Worm (Caenorhabditis elegans) whole organism, L1 larva: ENCODE measurements around the gene clh-3.

ENCODE experiments used
- C16A3.4 ChIP-seq: fragments of 150-350 bp; optimal IDR thresholded peaks from 2 replicates; lab custom pipeline; 2014; ENCODE audit warnings: missing biosample characterization, missing genetic modification characterization
- ceh-82 ChIP-seq, 3 experiments: fragments of 150-350 bp in 1 of 3; sonication (generic microtip) in 2 of 3; optimal IDR thresholded peaks; 2 replicates each; lab custom pipeline; 2014 to 2017; ENCODE audit warnings: missing biosample characterization in 3 of 3, missing genetic modification characterization in 3 of 3
- ces-1 ChIP-seq: fragments of 150-350 bp; optimal IDR thresholded peaks from 2 replicates; lab custom pipeline; 2014; ENCODE audit warnings: missing biosample characterization, missing genetic modification reagents, missing genetic modification characterization
- elt-3 ChIP-seq, 6 experiments: fragments of 150-350 bp in 1 of 6; sonication (generic microtip); optimal IDR thresholded peaks; 2 replicates each; lab custom pipeline; 2017 to 2018; ENCODE audit warnings: missing biosample characterization in 6 of 6, missing genetic modification characterization in 6 of 6, inconsistent platforms in 1 of 6
- lin-13 ChIP-seq: fragments of 150-350 bp; optimal IDR thresholded peaks from 2 replicates; lab custom pipeline; 2014; ENCODE audit warnings: missing biosample characterization, missing genetic modification reagents, missing genetic modification characterization
- lsy-2 ChIP-seq, 2 experiments: fragments of 150-350 bp; optimal IDR thresholded peaks; 2 replicates each; lab custom pipeline; 2014; ENCODE audit warnings: missing biosample characterization in 2 of 2, missing genetic modification characterization in 2 of 2
- nhr-12 ChIP-seq: sonication (generic microtip); optimal IDR thresholded peaks from 2 replicates; lab custom pipeline; 2017; ENCODE audit warnings: missing biosample characterization, missing genetic modification characterization
- nhr-237 ChIP-seq: fragments of 150-350 bp; optimal IDR thresholded peaks from 2 replicates; lab custom pipeline; 2014; ENCODE audit warnings: missing biosample characterization, missing genetic modification characterization
- nhr-71 ChIP-seq: sonication (generic microtip); optimal IDR thresholded peaks from 2 replicates; lab custom pipeline; 2016; ENCODE audit warnings: mild to moderate bottlenecking, missing genetic modification characterization, moderate library complexity, missing compliant biosample characterization
- pax-3 ChIP-seq: fragments of 200-800 bp; sonication (Bioruptor generic); optimal IDR thresholded peaks from 2 replicates; lab custom pipeline; 2018; ENCODE audit warnings: mild to moderate bottlenecking, missing genetic modification characterization, moderate library complexity, missing compliant biosample characterization
- snpc-4 ChIP-seq: fragments of 150-350 bp; optimal IDR thresholded peaks from 2 replicates; lab custom pipeline; 2014; ENCODE audit warnings: missing biosample characterization, missing genetic modification characterization
- sox-4 ChIP-seq: sonication (generic microtip); optimal IDR thresholded peaks from 2 replicates; lab custom pipeline; 2016; ENCODE audit warnings: missing genetic modification characterization, missing compliant biosample characterization
- ztf-11 ChIP-seq, 2 experiments: sonication (generic microtip); optimal IDR thresholded peaks; 2 replicates each; lab custom pipeline; 2016 to 2017; ENCODE audit warnings: missing genetic modification characterization in 2 of 2, missing biosample characterization in 1 of 2, missing compliant biosample characterization in 1 of 2

- TF ChIP-seq nhr-237 (no peak), ces-1 (GFP tag; lab: Kevin White, UChicago) (no peak), C16A3.4 (tag; lab: Kevin White, UChicago) (no peak), snpc-4 (tag; lab: Kevin White, UChicago) (no peak), ztf-11 (tag; optimal IDR thresholded peaks at IDR 0.05; lab: Kevin White, UChicago) (no peak), sox-4 (no peak), ceh-82 (tag; optimal IDR thresholded peaks at IDR 0.05; lab: Kevin White, UChicago) (no peak), nhr-12 (tag; lab: Kevin White, UChicago) (no peak), lsy-2 (tag; optimal IDR thresholded peaks at IDR 0.05; lab: Kevin White, UChicago) (no peak), elt-3 (tag; optimal IDR thresholded peaks at IDR 0.05; lab: Kevin White, UChicago) (no peak), nhr-71 (tag; lab: Kevin White, UChicago) (no peak), pax-3 (tag; lab: Kevin White, UChicago) (no peak), lin-13 (GFP tag; lab: Kevin White, UChicago) (no peak)
These were observed 7.6 kb upstream of the clh-3 start for ce11 chrII:7233274-7233673.
